Worm (Caenorhabditis elegans) whole organism, early embryonic: Measurements from ENCODE around the gene F46C5.2.

Experiments used
- ama-1 ChIP-seq: fragments of 150-350 bp; optimal IDR thresholded peaks from 2 replicates; lab custom pipeline; 2014
- ceh-13 ChIP-seq: fragments of 200-800 bp; sonication (Bioruptor generic); optimal IDR thresholded peaks from 2 replicates; lab custom pipeline; 2018; ENCODE audit warnings: mild to moderate bottlenecking, missing genetic modification characterization, missing compliant biosample characterization
- ets-7 ChIP-seq: sonication (generic microtip); optimal IDR thresholded peaks from 2 replicates; lab custom pipeline; 2016; ENCODE audit warnings: missing genotype, missing genetic modification characterization, missing compliant biosample characterization
- flt-1 ChIP-seq: fragments of 200-800 bp; sonication (Bioruptor generic); IDR thresholded peaks from 2 replicates; pipeline ENCODE4 v1.3.6; 2022; ENCODE audit warnings: missing genetic modification characterization, missing compliant biosample characterization
- hnd-1 ChIP-seq: sonication (generic microtip); optimal IDR thresholded peaks from 2 replicates; lab custom pipeline; 2016; ENCODE audit warnings: missing genetic modification characterization, missing compliant biosample characterization
- scrt-1 ChIP-seq: fragments of 200-800 bp; sonication (Bioruptor generic); IDR thresholded peaks from 2 replicates; pipeline ENCODE4 v1.3.6; 2022; ENCODE audit warnings: missing genetic modification characterization, missing compliant biosample characterization
- sea-1 ChIP-seq: fragments of 200-800 bp; sonication (Bioruptor generic); conservative IDR thresholded peaks from 2 replicates; pipeline ENCODE4 v1.3.6; 2022; ENCODE audit warnings: missing genetic modification characterization, missing compliant biosample characterization

DNA sequence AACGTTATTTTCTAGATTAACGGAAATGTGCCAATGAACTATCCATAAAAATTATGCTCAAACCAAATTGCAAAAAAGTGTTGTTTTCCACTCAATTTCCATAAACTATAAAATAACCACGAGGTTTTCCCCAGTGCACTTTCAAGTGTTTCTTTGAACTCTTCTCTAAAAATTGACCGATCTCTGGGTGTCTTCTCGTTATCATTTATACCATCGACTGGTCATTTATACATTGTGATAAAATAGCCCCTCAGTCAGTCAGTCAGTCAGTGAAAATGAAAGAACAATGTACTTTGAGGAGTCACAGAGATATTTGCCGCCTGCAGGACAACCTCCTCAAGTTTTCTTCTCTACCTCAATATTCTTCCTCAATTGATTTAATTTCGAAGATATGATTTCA, 16.8 kb upstream of the F46C5.2 start:
- TF ChIP-seq ama-1 (no peak), flt-1 (no peak), sea-1 (GFP tag; lab: Robert Waterston, UW) (no peak), scrt-1 (GFP tag; lab: Robert Waterston, UW) (no peak), ets-7 (tag; lab: Kevin White, UChicago) (no peak), ceh-13 (GFP tag; lab: Kevin White, UChicago) (no peak), hnd-1 (tag; lab: Kevin White, UChicago) (no peak)
